Fruit fly (Drosophila melanogaster) whole organism, wandering third instar larva: ENCODE measurements around the gene CenB1A.

Experiments used
- HLH106 ChIP-seq: fragments of 200-800 bp; optimal IDR thresholded peaks from 3 replicates; lab custom pipeline; 2019; ENCODE audit warnings: missing biosample characterization, mild to moderate bottlenecking, missing genetic modification characterization, moderate library complexity
- Hr78 ChIP-seq: fragments of >200 bp; optimal IDR thresholded peaks from 2 replicates; lab custom pipeline; 2017; ENCODE audit warnings: missing biosample characterization, missing genetic modification characterization
- Jra ChIP-seq: sonication (Bioruptor generic); optimal IDR thresholded peaks from 2 replicates; lab custom pipeline; 2016; ENCODE audit warnings: missing biosample characterization, missing genetic modification characterization
- Myc ChIP-seq: fragments of >200 bp; optimal IDR thresholded peaks from 2 replicates; lab custom pipeline; 2017
- brk ChIP-seq: fragments of 200-800 bp; sonication (Bioruptor generic); optimal IDR thresholded peaks from 2 replicates; lab custom pipeline; 2016; ENCODE audit warnings: missing biosample characterization, mild to moderate bottlenecking, missing genetic modification characterization
- lola ChIP-seq: fragments of >200 bp; optimal IDR thresholded peaks from 2 replicates; lab custom pipeline; 2017; ENCODE audit warnings: missing biosample characterization, missing genetic modification characterization
- sage ChIP-seq: fragments of 200-800 bp; sonication (Bioruptor generic); optimal IDR thresholded peaks from 2 replicates; lab custom pipeline; 2016; ENCODE audit warnings: missing biosample characterization, mild to moderate bottlenecking, missing genetic modification characterization
- sv ChIP-seq: fragments of 200-800 bp; sonication (Bioruptor generic); optimal IDR thresholded peaks from 3 replicates; lab custom pipeline; 2016; ENCODE audit warnings: missing biosample characterization, missing genetic modification characterization
- usp ChIP-seq: fragments of >200 bp; optimal IDR thresholded peaks from 2 replicates; lab custom pipeline; 2017; ENCODE audit warnings: missing biosample characterization, missing genetic modification characterization

DNA sequence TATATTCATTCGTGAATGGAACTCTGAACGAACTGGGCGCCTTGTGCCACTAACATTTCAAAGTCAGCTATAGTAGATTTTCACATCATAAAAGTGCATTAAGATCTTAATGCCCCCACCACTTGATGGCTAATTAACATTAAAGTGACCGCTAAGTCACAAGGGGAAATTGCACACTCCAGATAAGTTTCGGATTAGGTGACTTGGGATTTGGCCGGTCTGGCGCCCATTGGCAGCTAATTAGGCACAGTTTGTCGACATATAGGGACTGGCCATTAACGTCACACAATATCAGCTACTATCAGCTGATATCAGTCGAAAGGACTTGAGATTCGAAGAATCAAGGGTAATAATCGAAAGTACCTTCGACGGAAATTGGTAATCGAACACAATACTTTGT is 46.4 kb downstream of the CenB1A start:
- TF ChIP-seq brk (GFP tag; lab: Kevin White, UChicago) (no peak), usp (GFP tag; lab: Kevin White, UChicago) (no peak), HLH106 (tag; lab: Kevin White, UChicago) (no peak), sage (GFP tag; lab: Kevin White, UChicago) (no peak), sv (GFP tag; lab: Kevin White, UChicago) (no peak), Hr78 (no peak), Jra (no peak), lola (GFP tag; lab: Kevin White, UChicago) (no peak), Myc (lab: Kevin White, UChicago) (no peak)
